Worm (Caenorhabditis elegans) whole organism, L2 larva: ENCODE data around the gene lgc-21.

Experiments
- R02D3.7 ChIP-seq: fragments of 150-350 bp; optimal IDR thresholded peaks from 2 replicates; lab custom pipeline; 2014; ENCODE audit warnings: missing biosample characterization, missing genetic modification characterization
- ZK546.5 ChIP-seq: sonication (generic microtip); optimal IDR thresholded peaks from 2 replicates; lab custom pipeline; 2017; ENCODE audit warnings: missing biosample characterization, missing genetic modification characterization
- aly-2 ChIP-seq: fragments of 150-350 bp; optimal IDR thresholded peaks from 2 replicates; lab custom pipeline; 2014; ENCODE audit warnings: missing biosample characterization, missing genetic modification characterization
- ama-1 ChIP-seq: fragments of 150-350 bp; optimal IDR thresholded peaks from 2 replicates; lab custom pipeline; 2018; ENCODE audit warnings: inconsistent platforms
- ceh-16 ChIP-seq: fragments of 150-350 bp; optimal IDR thresholded peaks from 2 replicates; lab custom pipeline; 2014; ENCODE audit warnings: missing biosample characterization, missing genetic modification characterization
- lin-13 ChIP-seq: fragments of 150-350 bp; optimal IDR thresholded peaks from 2 replicates; lab custom pipeline; 2014; ENCODE audit warnings: missing biosample characterization, missing genetic modification reagents, missing genetic modification characterization
- lin-39 ChIP-seq: fragments of 150-350 bp; optimal IDR thresholded peaks from 2 replicates; lab custom pipeline; 2014; ENCODE audit warnings: missing biosample characterization, missing genetic modification reagents, missing genetic modification characterization
- nhr-10 ChIP-seq: sonication (generic microtip); optimal IDR thresholded peaks from 2 replicates; lab custom pipeline; 2017; ENCODE audit warnings: missing biosample characterization, missing genetic modification characterization
- nhr-12 ChIP-seq: fragments of 150-350 bp; optimal IDR thresholded peaks from 2 replicates; lab custom pipeline; 2014; ENCODE audit warnings: missing biosample characterization, missing genetic modification characterization
- nhr-23 ChIP-seq: fragments of 150-350 bp; optimal IDR thresholded peaks from 2 replicates; lab custom pipeline; 2014; ENCODE audit warnings: missing biosample characterization, missing genetic modification reagents, missing genetic modification characterization
- nhr-77 ChIP-seq: fragments of 150-350 bp; optimal IDR thresholded peaks from 2 replicates; lab custom pipeline; 2014; ENCODE audit warnings: missing biosample characterization, missing genetic modification characterization
- skn-1 ChIP-seq: sonication (generic microtip); optimal IDR thresholded peaks from 2 replicates; lab custom pipeline; 2017; ENCODE audit warnings: missing biosample characterization, missing genetic modification characterization
- unc-39 ChIP-seq: fragments of 150-350 bp; optimal IDR thresholded peaks from 2 replicates; lab custom pipeline; 2014; ENCODE audit warnings: missing biosample characterization, missing genetic modification characterization
- ztf-4 ChIP-seq: fragments of 150-350 bp; optimal IDR thresholded peaks from 2 replicates; lab custom pipeline; 2014; ENCODE audit warnings: missing biosample characterization, missing genetic modification characterization

DNA sequence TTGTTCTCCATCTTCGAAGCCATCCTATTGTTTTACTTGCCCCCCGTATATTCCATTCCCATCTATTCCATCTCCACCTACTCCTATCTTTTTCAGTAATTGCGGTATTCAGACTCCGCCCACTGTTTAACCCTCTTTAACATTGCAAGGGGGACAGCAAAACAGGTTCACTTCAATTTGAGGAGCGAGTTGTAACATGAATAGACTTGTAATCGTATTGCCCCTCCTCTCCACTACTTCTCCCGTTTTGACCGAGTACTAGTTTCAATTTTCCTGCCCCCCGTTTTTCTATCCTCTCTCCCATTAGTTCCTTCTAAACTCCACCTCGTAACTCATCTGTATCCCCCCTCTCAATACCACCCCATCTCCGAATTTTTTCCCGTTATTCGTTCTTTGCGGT is 39.3 kb downstream of the lgc-21 start:
- TF ChIP-seq R02D3.7 (no peak), nhr-23 (tag; lab: Kevin White, UChicago) (no peak), lin-39 (no peak), ztf-4 (tag; lab: Kevin White, UChicago) (no peak), aly-2 (tag; lab: Kevin White, UChicago) (no peak), nhr-12 (no peak), lin-13 (GFP tag; lab: Kevin White, UChicago) (no peak), skn-1 (no peak), nhr-10 (no peak), unc-39 (no peak), ceh-16 (tag; lab: Kevin White, UChicago) (no peak), ZK546.5 (no peak), nhr-77 (no peak), ama-1 (lab: Kevin White, UChicago) (no peak)
